Fruit fly (Drosophila melanogaster) whole organism, embryonic: ENCODE data around the gene Vm34Ca.

Experiments
- CG18011 ChIP-seq: fragments of 200-800 bp; sonication (Bioruptor generic); optimal IDR thresholded peaks from 2 replicates; lab custom pipeline; 2017; ENCODE audit warnings: missing biosample characterization, missing genetic modification characterization, mild to moderate bottlenecking, moderate library complexity, missing genotype
- CG18262 ChIP-seq: fragments of 200-800 bp; optimal IDR thresholded peaks from 3 replicates; lab custom pipeline; 2019; ENCODE audit warnings: missing biosample characterization, mild to moderate bottlenecking, missing genetic modification characterization, moderate library complexity
- CG8290 ChIP-seq, 3 experiments: fragments of 200-800 bp; sonication (Bioruptor generic); optimal IDR thresholded peaks; 2 replicates each; lab custom pipeline; 2016 to 2019; ENCODE audit warnings: missing biosample characterization in 3 of 3, missing genetic modification characterization in 3 of 3, mild to moderate bottlenecking in 2 of 3, moderate library complexity in 1 of 3
- MESR4 ChIP-seq: fragments of 200-800 bp; sonication (Bioruptor generic); optimal IDR thresholded peaks from 2 replicates; lab custom pipeline; 2018; ENCODE audit warnings: missing biosample characterization, mild to moderate bottlenecking, missing genetic modification characterization, moderate library complexity
- Max ChIP-seq: fragments of 200-800 bp; sonication (Bioruptor generic); optimal IDR thresholded peaks from 2 replicates; lab custom pipeline; 2016; ENCODE audit warnings: missing biosample characterization, mild to moderate bottlenecking, missing genetic modification characterization

DNA sequence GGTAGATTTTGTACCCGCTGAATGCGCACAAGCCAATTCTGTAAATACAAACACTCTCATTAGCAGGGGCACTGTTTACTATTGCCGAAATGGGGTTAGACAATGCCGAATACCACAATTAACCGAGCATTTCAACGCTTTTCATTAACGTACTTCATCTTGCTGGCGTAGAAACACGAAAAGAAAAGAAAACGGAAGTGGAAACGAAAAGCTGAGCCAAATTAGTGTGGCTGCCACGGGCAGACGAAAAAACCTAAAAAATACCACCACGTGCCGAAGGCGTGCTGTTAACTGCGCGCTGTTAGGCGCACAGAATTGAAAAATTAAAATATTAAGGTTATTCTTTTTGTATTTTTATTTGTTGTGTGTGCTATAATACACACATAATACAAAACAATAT is 16.5 kb downstream of the Vm34Ca start, which contains the start of gene RpL24:
- TF ChIP-seq CG8290 (GFP tag; optimal IDR thresholded peaks at IDR 0.05; lab: Kevin White, UChicago) (peak; percentile 85), CG8290 (tag; optimal IDR thresholded peaks at IDR 0.05; lab: Kevin White, UChicago) (peak; percentile 77 to 80), CG18011 (GFP tag; lab: Kevin White, UChicago) (peak; percentile 83), CG18262 (tag; lab: Kevin White, UChicago) (peak; percentile 82), Max (GFP tag; lab: Kevin White, UChicago) (peak; percentile 98), MESR4 (peak; percentile 100)
